Fruit fly (Drosophila melanogaster): ENCODE results near the gene Cyp305a1.

dm6 chr3L:19792717-19793437 lies 20.3 kb downstream of the Cyp305a1 start:
- TF ChIP-seq Bdp1 (GFP tag; optimal IDR thresholded peaks at IDR 0.05) (no peak), CG34376 (GFP tag; optimal IDR thresholded peaks at IDR 0.05) (no peak), CG1233 (GFP tag; optimal IDR thresholded peaks at IDR 0.05) (no peak), CG7963 (GFP tag; IDR thresholded peaks at IDR 0.05; ENCODE audit: partially characterized antibody) (no peak), CG32532 (GFP tag; IDR thresholded peaks at IDR 0.05) (no peak), Pdp1 (GFP tag; optimal IDR thresholded peaks at IDR 0.05) (no peak), Side (GFP tag; optimal IDR thresholded peaks at IDR 0.05) (no peak), CG10654 (GFP tag; optimal IDR thresholded peaks at IDR 0.05) (no peak), otp (GFP tag; IDR thresholded peaks at IDR 0.05) (no peak)
